Fruit fly (Drosophila melanogaster): ENCODE results near the gene tap.

The tap gene

dm6 chr3L:17339122-17339521, 20.4 kb upstream of the tap start, which contains the start of gene CG6479 (continued):
- TF ChIP-seq CG10654 (GFP tag; optimal IDR thresholded peaks at IDR 0.05) (no peak), CG33213 (GFP tag; optimal IDR thresholded peaks at IDR 0.05) (no peak), bigmax (GFP tag; optimal IDR thresholded peaks at IDR 0.05) (peak; percentile 3), sens-2 (GFP tag; IDR thresholded peaks at IDR 0.05) (no peak), her (GFP tag; optimal IDR thresholded peaks at IDR 0.05) (no peak), az2 (GFP tag; optimal IDR thresholded peaks at IDR 0.05) (no peak), tin (GFP tag; optimal IDR thresholded peaks at IDR 0.05) (no peak), CG42726 (GFP tag; IDR thresholded peaks at IDR 0.05; ENCODE audit: partially characterized antibody) (peak; percentile 32; the same call in 1 of the 2 replicates), CG31365 (tag; optimal IDR thresholded peaks at IDR 0.05) (no peak), CTCF (GFP tag; optimal IDR thresholded peaks at IDR 0.05) (peak; percentile 34), Hr78 (GFP tag; optimal IDR thresholded peaks at IDR 0.05) (no peak)

- no peak for TF ChIP-seq ase (GFP tag; IDR thresholded peaks at IDR 0.05)
- no peak for TF ChIP-seq NC2α (GFP tag; optimal IDR thresholded peaks at IDR 0.05)
- no peak for TF ChIP-seq CG10979 (tag; optimal IDR thresholded peaks at IDR 0.05)
- no peak for TF ChIP-seq D19B (GFP tag; optimal IDR thresholded peaks at IDR 0.05)
- TF ChIP-seq Rx (GFP tag; IDR thresholded peaks at IDR 0.05): no peak
- TF ChIP-seq CG12769 (tag; optimal IDR thresholded peaks at IDR 0.05): no peak
- peak; percentile 66; the same call in 1 of the 2 replicates for TF ChIP-seq amos (GFP tag; IDR thresholded peaks at IDR 0.05; ENCODE audit: partially characterized antibody)
- TF ChIP-seq Bdp1 (GFP tag; optimal IDR thresholded peaks at IDR 0.05): peak; percentile 94
- peak; percentile 17; the same call in 1 of the 2 replicates for TF ChIP-seq CG42726 (GFP tag; IDR thresholded peaks at IDR 0.05; ENCODE audit: partially characterized antibody)
- TF ChIP-seq tgo (GFP tag; IDR thresholded peaks at IDR 0.05): no peak
- TF ChIP-seq CG11093 (GFP tag; IDR thresholded peaks at IDR 0.05): no peak
- no peak for TF ChIP-seq usp (GFP tag; optimal IDR thresholded peaks at IDR 0.05)
- TF ChIP-seq sc (optimal IDR thresholded peaks at IDR 0.05): no peak
- no peak for TF ChIP-seq sc (GFP tag; optimal IDR thresholded peaks at IDR 0.05)
- no peak for TF ChIP-seq CG34422 (GFP tag; IDR thresholded peaks at IDR 0.05)
- no peak for TF ChIP-seq unpg (GFP tag; optimal IDR thresholded peaks at IDR 0.05)
- TF ChIP-seq CG14860 (GFP tag; IDR thresholded peaks at IDR 0.05; ENCODE audit: partially characterized antibody): peak; percentile 47; the same call in 2 of the 3 replicates
- no peak for TF ChIP-seq CTCF (GFP tag; optimal IDR thresholded peaks at IDR 0.05)
- no peak for TF ChIP-seq prd (optimal IDR thresholded peaks at IDR 0.05)
- TF ChIP-seq prd (GFP tag; IDR thresholded peaks at IDR 0.05): no peak
- no peak for TF ChIP-seq wek (GFP tag; optimal IDR thresholded peaks at IDR 0.05)
- peak; percentile 33; the same call in 1 of the 3 replicates for TF ChIP-seq CG16813 (GFP tag; IDR thresholded peaks at IDR 0.05; ENCODE audit: partially characterized antibody)
- TF ChIP-seq bbx (GFP tag; IDR thresholded peaks at IDR 0.05; ENCODE audit: partially characterized antibody): peak; percentile 10; the same call in 1 of the 2 replicates
- TF ChIP-seq Oli (tag; optimal IDR thresholded peaks at IDR 0.05): no peak
- no peak for TF ChIP-seq Dip2 (GFP tag; IDR thresholded peaks at IDR 0.05)
- TF ChIP-seq CG11560 (tag; IDR thresholded peaks at IDR 0.05): no peak
- no peak for TF ChIP-seq CG8388 (GFP tag; optimal IDR thresholded peaks at IDR 0.05)
- TF ChIP-seq CG12219 (GFP tag; optimal IDR thresholded peaks at IDR 0.05): no peak
- TF ChIP-seq tap (tag; optimal IDR thresholded peaks at IDR 0.05): no peak
Measured at dm6 chr3L:17339756-17340155, 19.7 kb upstream of the tap start.

dm6 chr3L:17341216-17341615, 18.3 kb upstream of the tap start, which contains the start of gene CG13727:
CG13727 (minus strand) TSS chr3L:17341316.
- TF ChIP-seq Med (GFP tag): peak; percentile 26
- TF ChIP-seq dati (GFP tag; IDR thresholded peaks at IDR 0.05): no peak
- no peak for TF ChIP-seq CG15479 (GFP tag; optimal IDR thresholded peaks at IDR 0.05)
- TF ChIP-seq lola (GFP tag; optimal IDR thresholded peaks at IDR 0.05): no peak
- TF ChIP-seq Ets65A (GFP tag): peak; percentile 89
